Fruit fly (Drosophila melanogaster) whole organism, embryonic: ENCODE measurements around the gene sa.
A peak's percentile ranks its signal among the peaks of the same experiment; 100 is the strongest.

Source experiments
- CG10565 ChIP-seq: fragments of 200-800 bp; sonication (Bioruptor generic); optimal IDR thresholded peaks from 3 replicates; lab custom pipeline; 2016; ENCODE audit warnings: missing biosample characterization, mild to moderate bottlenecking, missing genetic modification characterization
- CG11085 ChIP-seq: fragments of 200-800 bp; sonication (Bioruptor generic); IDR thresholded peaks from 2 replicates; pipeline ENCODE4 v1.3.6; 2022; ENCODE audit warnings: missing biosample characterization, missing genetic modification characterization
- CG11093 ChIP-seq: fragments of 200-800 bp; sonication (Bioruptor generic); IDR thresholded peaks from 3 replicates; pipeline ENCODE4 v1.3.6; 2022; ENCODE audit warnings: missing biosample characterization, missing genetic modification characterization
- CG11398 ChIP-seq: fragments of 200-800 bp; sonication (Bioruptor generic); optimal IDR thresholded peaks from 2 replicates; lab custom pipeline; 2016; ENCODE audit warnings: missing biosample characterization, missing genetic modification characterization
- CG12071 ChIP-seq: fragments of 200-800 bp; sonication (Bioruptor generic); optimal IDR thresholded peaks from 3 replicates; lab custom pipeline; 2018; ENCODE audit warnings: missing biosample characterization, mild to moderate bottlenecking, missing genetic modification characterization
- CG12299 ChIP-seq: fragments of 200-800 bp; sonication (Bioruptor generic); optimal IDR thresholded peaks from 2 replicates; lab custom pipeline; 2018; ENCODE audit warnings: missing biosample characterization, mild to moderate bottlenecking, missing genetic modification characterization
- CG13296 ChIP-seq: fragments of 200-800 bp; sonication (Bioruptor generic); optimal IDR thresholded peaks from 3 replicates; lab custom pipeline; 2018; ENCODE audit warnings: missing biosample characterization, mild to moderate bottlenecking, missing genetic modification characterization
- CG13624 ChIP-seq: fragments of 200-800 bp; sonication (Bioruptor generic); optimal IDR thresholded peaks from 2 replicates; lab custom pipeline; 2016; ENCODE audit warnings: missing biosample characterization, missing genetic modification characterization
- CG18262 ChIP-seq: fragments of 200-800 bp; optimal IDR thresholded peaks from 3 replicates; lab custom pipeline; 2019; ENCODE audit warnings: missing biosample characterization, mild to moderate bottlenecking, missing genetic modification characterization, moderate library complexity
- CG2875 ChIP-seq: fragments of 200-800 bp; sonication (Bioruptor generic); optimal IDR thresholded peaks from 2 replicates; lab custom pipeline; 2017; ENCODE audit warnings: missing biosample characterization, mild to moderate bottlenecking, missing genetic modification characterization, missing genetic modification reagents
- CG32772 ChIP-seq: fragments of 200-800 bp; sonication (Bioruptor generic); IDR thresholded peaks from 2 replicates; pipeline ENCODE4 v1.3.6; 2022; ENCODE audit warnings: missing biosample characterization, missing genetic modification characterization
- CG34422 ChIP-seq: fragments of 200-800 bp; sonication (Bioruptor generic); IDR thresholded peaks from 3 replicates; pipeline ENCODE4 v1.3.6; 2022; ENCODE audit warnings: missing biosample characterization, missing genetic modification characterization
- CG3726 ChIP-seq: fragments of 200-800 bp; sonication (Bioruptor generic); IDR thresholded peaks from 3 replicates; pipeline ENCODE4, ENCODE4 v1.3.6; 2022; ENCODE audit warnings: missing biosample characterization, missing genetic modification characterization
- CG43689 ChIP-seq: fragments of 200-800 bp; sonication (Bioruptor generic); IDR thresholded peaks from 2 replicates; pipeline ENCODE4 v1.3.6; 2022; ENCODE audit warnings: missing biosample characterization, missing genetic modification characterization
- CG4854 ChIP-seq: fragments of 200-800 bp; sonication (Bioruptor generic); optimal IDR thresholded peaks from 2 replicates; lab custom pipeline; 2016; ENCODE audit warnings: missing biosample characterization, missing genetic modification characterization, inconsistent platforms
- CG7271 ChIP-seq: fragments of 200-800 bp; sonication (Bioruptor generic); optimal IDR thresholded peaks from 2 replicates; lab custom pipeline; 2018; ENCODE audit warnings: missing biosample characterization, mild to moderate bottlenecking, missing genetic modification characterization, moderate library complexity
- CG7786 ChIP-seq: fragments of 200-800 bp; sonication (Bioruptor generic); optimal IDR thresholded peaks from 2 replicates; lab custom pipeline; 2016; ENCODE audit warnings: missing biosample characterization, missing genetic modification characterization
- CG7928 ChIP-seq: fragments of 200-800 bp; sonication (Bioruptor generic); optimal IDR thresholded peaks from 2 replicates; lab custom pipeline; 2017; ENCODE audit warnings: missing biosample characterization, mild to moderate bottlenecking, missing genetic modification characterization
- CG8944 ChIP-seq: fragments of 200-800 bp; sonication (Bioruptor generic); optimal IDR thresholded peaks from 3 replicates; lab custom pipeline; 2016; ENCODE audit warnings: missing biosample characterization, missing genetic modification characterization
- CG9797 ChIP-seq: fragments of 200-800 bp; sonication (Bioruptor generic); optimal IDR thresholded peaks from 3 replicates; lab custom pipeline; 2018; ENCODE audit warnings: missing biosample characterization, mild to moderate bottlenecking, missing genetic modification characterization
- Dbx ChIP-seq: fragments of 200-800 bp; sonication (Bioruptor generic); IDR thresholded peaks from 3 replicates; pipeline ENCODE4 v1.3.6; 2022; ENCODE audit warnings: missing biosample characterization, missing genetic modification characterization
- Dfd ChIP-seq, 2 experiments: fragments of >200 bp; optimal IDR thresholded peaks; 2 replicates each; lab custom pipeline; 2017; ENCODE audit warnings: missing biosample characterization in 2 of 2, missing genetic modification characterization in 2 of 2
- Dip3 ChIP-seq: fragments of 200-800 bp; sonication (Bioruptor generic); optimal IDR thresholded peaks from 3 replicates; lab custom pipeline; 2016; ENCODE audit warnings: missing biosample characterization, missing genetic modification characterization
- Ets97D ChIP-seq: fragments of 200-800 bp; sonication (Bioruptor generic); optimal IDR thresholded peaks from 3 replicates; lab custom pipeline; 2016; ENCODE audit warnings: missing biosample characterization, missing genetic modification characterization
- Fer1 ChIP-seq: fragments of 200-800 bp; sonication (Bioruptor generic); optimal IDR thresholded peaks from 2 replicates; lab custom pipeline; 2017; ENCODE audit warnings: missing biosample characterization, mild to moderate bottlenecking, missing genetic modification characterization
- Hmx ChIP-seq: fragments of 200-800 bp; sonication (Bioruptor generic); optimal IDR thresholded peaks from 2 replicates; lab custom pipeline; 2016; ENCODE audit warnings: missing biosample characterization, missing genetic modification characterization
- Hr3 ChIP-seq: fragments of 200-800 bp; sonication (Bioruptor generic); optimal IDR thresholded peaks from 3 replicates; lab custom pipeline; 2016; ENCODE audit warnings: missing biosample characterization, missing genetic modification characterization
- Neu2 ChIP-seq: fragments of 200-800 bp; sonication (Bioruptor generic); optimal IDR thresholded peaks from 3 replicates; lab custom pipeline; 2016; ENCODE audit warnings: missing biosample characterization, missing genetic modification characterization, borderline replicate concordance
- NfI ChIP-seq: fragments of 200-800 bp; sonication (Bioruptor generic); optimal IDR thresholded peaks from 3 replicates; lab custom pipeline; 2018; ENCODE audit warnings: missing biosample characterization, mild to moderate bottlenecking, missing genetic modification characterization, moderate library complexity
- Oli ChIP-seq: fragments of 200-800 bp; sonication (Bioruptor generic); optimal IDR thresholded peaks from 2 replicates; lab custom pipeline; 2018; ENCODE audit warnings: missing biosample characterization, mild to moderate bottlenecking, missing genetic modification characterization, moderate library complexity
- PHDP ChIP-seq: fragments of 200-800 bp; sonication (Bioruptor generic); optimal IDR thresholded peaks from 3 replicates; lab custom pipeline; 2018; ENCODE audit warnings: missing biosample characterization, mild to moderate bottlenecking, missing genetic modification characterization, moderate library complexity
- Rx ChIP-seq: fragments of 200-800 bp; sonication (Bioruptor generic); IDR thresholded peaks from 2 replicates; pipeline ENCODE4 v1.3.6; 2022; ENCODE audit warnings: missing biosample characterization, missing genetic modification characterization
- Usf ChIP-seq: fragments of 200-800 bp; sonication (Bioruptor generic); optimal IDR thresholded peaks from 2 replicates; lab custom pipeline; 2017; ENCODE audit warnings: missing genotype, missing biosample characterization, missing genetic modification characterization
- ab ChIP-seq: fragments of 200-800 bp; sonication (Bioruptor generic); optimal IDR thresholded peaks from 2 replicates; lab custom pipeline; 2016; ENCODE audit warnings: missing biosample characterization, missing genetic modification characterization
- amos ChIP-seq: fragments of 200-800 bp; sonication (Bioruptor generic); IDR thresholded peaks from 2 replicates; pipeline ENCODE4 v1.3.6; 2022; ENCODE audit warnings: missing biosample characterization, missing genetic modification characterization; ENCODE audit not compliant: partially characterized antibody
- ase ChIP-seq: fragments of 200-800 bp; sonication (Bioruptor generic); IDR thresholded peaks from 3 replicates; pipeline ENCODE4 v1.3.6; 2022; ENCODE audit warnings: missing biosample characterization, missing genetic modification characterization
- cg ChIP-seq: fragments of 200-800 bp; sonication (Bioruptor generic); optimal IDR thresholded peaks from 3 replicates; lab custom pipeline; 2019; ENCODE audit warnings: missing biosample characterization, mild to moderate bottlenecking, missing genetic modification characterization, moderate library complexity
- crp ChIP-seq, 2 experiments: fragments of 200-800 bp; sonication (Bioruptor generic); optimal IDR thresholded peaks; 2 replicates in 1 of 2; 3 replicates in 1 of 2; lab custom pipeline; 2017; ENCODE audit warnings: missing biosample characterization in 2 of 2, missing genetic modification characterization in 2 of 2, mild to moderate bottlenecking in 1 of 2, moderate library complexity in 1 of 2
- dimm ChIP-seq: fragments of 200-800 bp; sonication (Bioruptor generic); IDR thresholded peaks from 2 replicates; pipeline ENCODE4 v1.3.6; 2022; ENCODE audit warnings: missing biosample characterization, missing genetic modification characterization
- disco-r ChIP-seq: fragments of 200-800 bp; sonication (Bioruptor generic); optimal IDR thresholded peaks from 2 replicates; lab custom pipeline; 2016; ENCODE audit warnings: missing biosample characterization, missing genetic modification characterization
- esg ChIP-seq: fragments of 200-800 bp; sonication (Bioruptor generic); conservative IDR thresholded peaks from 2 replicates; pipeline ENCODE4 v1.3.6; 2022; ENCODE audit warnings: missing biosample characterization, missing genetic modification characterization
- fru ChIP-seq: fragments of >200 bp; optimal IDR thresholded peaks from 2 replicates; lab custom pipeline; 2017
- ham ChIP-seq: fragments of 200-800 bp; sonication (Bioruptor generic); IDR thresholded peaks from 2 replicates; pipeline ENCODE4 v1.3.6; 2022; ENCODE audit warnings: missing biosample characterization, missing genetic modification characterization
- hb ChIP-seq: fragments of 200-800 bp; sonication (Bioruptor generic); IDR thresholded peaks from 3 replicates; pipeline ENCODE4 v1.3.6; 2022; ENCODE audit warnings: missing biosample characterization, missing genetic modification characterization; ENCODE audit not compliant: partially characterized antibody
- nom ChIP-seq: fragments of 200-800 bp; sonication (Bioruptor generic); optimal IDR thresholded peaks from 2 replicates; lab custom pipeline; 2017; ENCODE audit warnings: missing biosample characterization, missing genetic modification characterization, mild to moderate bottlenecking, moderate library complexity, missing genetic modification reagents
- pnt ChIP-seq: fragments of 200-800 bp; sonication (Bioruptor generic); optimal IDR thresholded peaks from 3 replicates; lab custom pipeline; 2016; ENCODE audit warnings: missing biosample characterization, missing genetic modification characterization
- pzg ChIP-seq: fragments of 200-800 bp; sonication (Bioruptor generic); optimal IDR thresholded peaks from 3 replicates; lab custom pipeline; 2018; ENCODE audit warnings: missing biosample characterization, mild to moderate bottlenecking, missing genetic modification characterization, moderate library complexity
- seq ChIP-seq: fragments of 200-800 bp; sonication (Bioruptor generic); IDR thresholded peaks from 2 replicates; pipeline ENCODE4 v1.3.6; 2022; ENCODE audit warnings: missing biosample characterization, missing genetic modification characterization
- so ChIP-seq: fragments of 200-800 bp; sonication (Bioruptor generic); IDR thresholded peaks from 3 replicates; pipeline ENCODE4 v1.3.6; 2022; ENCODE audit warnings: missing biosample characterization, missing genetic modification characterization

Gene sa

DNA sequence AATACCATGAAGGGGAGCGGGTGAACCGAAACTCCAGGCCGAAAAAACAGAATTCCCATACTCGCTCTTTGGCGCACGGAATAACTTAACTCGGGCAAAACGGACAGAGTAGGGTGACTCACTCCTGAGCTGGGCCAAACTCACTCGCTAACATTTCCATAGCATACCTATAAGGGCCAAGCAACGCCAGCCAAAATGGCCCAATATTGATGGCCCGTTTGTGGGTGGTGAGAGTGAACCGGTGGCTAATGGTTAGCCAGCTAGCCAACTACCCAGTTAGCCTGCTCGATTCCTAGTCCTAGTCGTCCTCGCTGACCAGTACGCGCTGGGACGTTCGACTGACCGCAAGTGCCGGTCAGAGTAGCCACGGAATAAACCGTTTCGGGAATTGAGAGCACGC is 21.0 kb upstream of the sa start, which contains the start of gene CG33288:
CG33288 (plus strand) TSS at position 301 of the 400 bp plus-strand sequence.
- no peak for TF ChIP-seq seq (GFP tag; lab: Robert Waterston, UW)
- TF ChIP-seq Ets97D (GFP tag; lab: Kevin White, UChicago) = no peak
- 0 out of 3 replicates have a peak, but pooled peaks have one; percentile 21 for TF ChIP-seq Dbx
- TF ChIP-seq CG11085 (GFP tag; lab: Robert Waterston, UW) = no peak
- TF ChIP-seq, all 482 proteins: peak for 1

dm6 chr3L:21417884-21418536 is 11.5 kb upstream of the sa start:
- TF ChIP-seq CG12299 (tag; lab: Kevin White, UChicago) (no peak), pzg (GFP tag; lab: Kevin White, UChicago) (no peak), CG13296 (GFP tag; lab: Kevin White, UChicago) (peak; percentile 56), Hmx (GFP tag; lab: Kevin White, UChicago) (no peak), CG7786 (GFP tag; lab: Kevin White, UChicago) (no peak), Rx (no peak), disco-r (no peak), Dip3 (GFP tag; lab: Kevin White, UChicago) (no peak), CG32772 (GFP tag; lab: Robert Waterston, UW) (peak; percentile 34; the same call in 1 of the 2 replicates), Fer1 (GFP tag; lab: Kevin White, UChicago) (no peak), Hr3 (GFP tag; lab: Kevin White, UChicago) (peak; percentile 29), pnt (GFP tag; lab: Kevin White, UChicago) (peak; percentile 5), CG43689 (GFP tag; lab: Robert Waterston, UW) (no peak), CG7271 (tag; lab: Kevin White, UChicago) (no peak), ab (no peak), ase (GFP tag; lab: Robert Waterston, UW) (no peak), Dfd (GFP tag; optimal IDR thresholded peaks at IDR 0.05; lab: Kevin White, UChicago) (no peak), CG11093 (no peak), CG13624 (no peak), CG7928 (GFP tag; lab: Kevin White, UChicago) (no peak), CG3726 (no peak), ham (GFP tag; lab: Robert Waterston, UW) (no peak), CG34422 (GFP tag; lab: Robert Waterston, UW) (no peak), CG11398 (GFP tag; lab: Kevin White, UChicago) (no peak), CG8944 (GFP tag; lab: Kevin White, UChicago) (no peak), PHDP (tag; lab: Kevin White, UChicago) (peak; percentile 65), CG10565 (GFP tag; lab: Kevin White, UChicago) (no peak), so (GFP tag; lab: Robert Waterston, UW) (no peak), Neu2 (GFP tag; lab: Kevin White, UChicago) (no peak), crp (GFP tag; optimal IDR thresholded peaks at IDR 0.05; lab: Kevin White, UChicago) (no peak), CG4854 (GFP tag; lab: Kevin White, UChicago) (no peak), CG18262 (peak; percentile 76), Oli (tag; lab: Kevin White, UChicago) (peak; percentile 69), CG12071 (GFP tag; lab: Kevin White, UChicago) (no peak), CG2875 (GFP tag; lab: Kevin White, UChicago) (no peak), fru (lab: Kevin White, UChicago) (no peak), hb (no peak), nom (GFP tag; lab: Kevin White, UChicago) (no peak), amos (GFP tag; lab: Robert Waterston, UW) (no peak), esg (GFP tag; lab: Robert Waterston, UW) (peak; percentile 43), NfI (GFP tag; lab: Kevin White, UChicago) (peak; percentile 25), cg (GFP tag; lab: Kevin White, UChicago) (no peak), dimm (0 out of 2 replicates have a peak, but pooled peaks have one; percentile 12), CG9797 (GFP tag; lab: Kevin White, UChicago) (no peak), Usf (peak; percentile 11)
